Worm (Caenorhabditis elegans) whole organism, L1 larva: ENCODE measurements around the gene Y43F8C.6.

Experiments
- Y116A8C.19 ChIP-seq: sonication (generic microtip); optimal IDR thresholded peaks from 2 replicates; lab custom pipeline; 2016; ENCODE audit warnings: missing compliant biosample characterization, missing genetic modification characterization, borderline replicate concordance
- aha-1 ChIP-seq: fragments of 150-350 bp; optimal IDR thresholded peaks from 2 replicates; lab custom pipeline; 2014; ENCODE audit warnings: missing biosample characterization, missing genetic modification characterization
- blmp-1 ChIP-seq: fragments of 150-350 bp; optimal IDR thresholded peaks from 2 replicates; lab custom pipeline; 2014; ENCODE audit warnings: missing biosample characterization, missing genetic modification characterization
- ceh-63 ChIP-seq: fragments of 200-800 bp; sonication (Bioruptor generic); optimal IDR thresholded peaks from 2 replicates; lab custom pipeline; 2018; ENCODE audit warnings: mild to moderate bottlenecking, missing genetic modification characterization, missing compliant biosample characterization
- ces-1 ChIP-seq: fragments of 150-350 bp; optimal IDR thresholded peaks from 2 replicates; lab custom pipeline; 2014; ENCODE audit warnings: missing biosample characterization, missing genetic modification reagents, missing genetic modification characterization
- dsc-1 ChIP-seq: sonication (generic microtip); optimal IDR thresholded peaks from 2 replicates; lab custom pipeline; 2016; ENCODE audit warnings: mild to moderate bottlenecking, missing genetic modification characterization, missing compliant biosample characterization
- efl-1 ChIP-seq, 4 experiments: fragments of 150-350 bp; optimal IDR thresholded peaks in 3 of 4; peaks in 1 of 4; 1 replicate in 1 of 4; 2 replicates in 3 of 4; lab custom pipeline; 2014; ENCODE audit warnings: missing biosample characterization in 2 of 4, missing genetic modification characterization in 2 of 4, missing genetic modification reagents in 2 of 4
- efl-3 ChIP-seq: fragments of 200-800 bp; sonication (Bioruptor generic); optimal IDR thresholded peaks from 2 replicates; lab custom pipeline; 2018; ENCODE audit warnings: mild to moderate bottlenecking, missing genetic modification characterization, missing compliant biosample characterization
- elt-2 ChIP-seq: sonication (generic microtip); optimal IDR thresholded peaks from 2 replicates; lab custom pipeline; 2016; ENCODE audit warnings: missing genetic modification characterization, mild to moderate bottlenecking, inconsistent platforms, missing compliant biosample characterization, missing genetic modification reagents
- elt-3 ChIP-seq, 6 experiments: fragments of 150-350 bp in 1 of 6; sonication (generic microtip); optimal IDR thresholded peaks; 2 replicates each; lab custom pipeline; 2017 to 2018; ENCODE audit warnings: missing biosample characterization in 6 of 6, missing genetic modification characterization in 6 of 6, inconsistent platforms in 1 of 6
- fkh-10 ChIP-seq: sonication (generic microtip); optimal IDR thresholded peaks from 2 replicates; lab custom pipeline; 2017; ENCODE audit warnings: missing biosample characterization, missing genetic modification reagents, missing genetic modification characterization
- fkh-4 ChIP-seq: sonication (generic microtip); optimal IDR thresholded peaks from 2 replicates; lab custom pipeline; 2016; ENCODE audit warnings: missing compliant biosample characterization, missing genetic modification characterization, borderline replicate concordance
- fkh-8 ChIP-seq: sonication (generic microtip); optimal IDR thresholded peaks from 2 replicates; lab custom pipeline; 2016; ENCODE audit warnings: mild to moderate bottlenecking, missing genetic modification characterization, missing compliant biosample characterization
- grh-1 ChIP-seq: fragments of 200-800 bp; sonication (Bioruptor generic); IDR thresholded peaks from 2 replicates; pipeline ENCODE4 v1.3.6; 2022; ENCODE audit warnings: missing genetic modification reagents, missing genetic modification characterization, missing compliant biosample characterization
- hlh-17 ChIP-seq: fragments of 200-800 bp; sonication (Bioruptor generic); optimal IDR thresholded peaks from 2 replicates; lab custom pipeline; 2018; ENCODE audit warnings: missing genetic modification characterization, mild to moderate bottlenecking, missing compliant biosample characterization, moderate library complexity, borderline replicate concordance
- hlh-4 ChIP-seq: sonication (generic microtip); optimal IDR thresholded peaks from 2 replicates; lab custom pipeline; 2016; ENCODE audit warnings: mild to moderate bottlenecking, missing genetic modification characterization, missing compliant biosample characterization
- hpl-2 ChIP-seq: fragments of 150-350 bp; optimal IDR thresholded peaks from 2 replicates; lab custom pipeline; 2014; ENCODE audit warnings: missing biosample characterization, missing genetic modification reagents, missing genetic modification characterization
- isw-1 ChIP-seq: fragments of 200-800 bp; sonication (Bioruptor generic); IDR thresholded peaks from 2 replicates; pipeline ENCODE4 v1.3.6; 2022; ENCODE audit warnings: missing genetic modification characterization, missing compliant biosample characterization
- jun-1 ChIP-seq: fragments of 150-350 bp; optimal IDR thresholded peaks from 2 replicates; lab custom pipeline; 2014; ENCODE audit warnings: missing biosample characterization, missing genetic modification reagents, missing genetic modification characterization
- lin-13 ChIP-seq: fragments of 150-350 bp; optimal IDR thresholded peaks from 2 replicates; lab custom pipeline; 2014; ENCODE audit warnings: missing biosample characterization, missing genetic modification reagents, missing genetic modification characterization
- lin-14 ChIP-seq: fragments of 200-800 bp; sonication (Bioruptor generic); optimal IDR thresholded peaks from 2 replicates; lab custom pipeline; 2018; ENCODE audit warnings: mild to moderate bottlenecking, missing genetic modification characterization, moderate library complexity, missing compliant biosample characterization
- lin-15B ChIP-seq: fragments of 150-350 bp; sonication (generic microtip); optimal IDR thresholded peaks from 3 replicates; lab custom pipeline; 2014; ENCODE audit warnings: missing biosample characterization, missing genetic modification characterization
- lir-3 ChIP-seq: sonication (generic microtip); optimal IDR thresholded peaks from 2 replicates; lab custom pipeline; 2016; ENCODE audit warnings: mild to moderate bottlenecking, missing genetic modification characterization, moderate library complexity, missing compliant biosample characterization; ENCODE audit not compliant: poor library complexity
- mab-9 ChIP-seq: fragments of 200-800 bp; sonication (Bioruptor generic); IDR thresholded peaks from 2 replicates; pipeline ENCODE4 v1.3.6; 2022; ENCODE audit warnings: missing genetic modification reagents, missing genetic modification characterization, missing compliant biosample characterization
- mdl-1 ChIP-seq, 2 experiments: fragments of 150-350 bp; optimal IDR thresholded peaks; 2 replicates each; lab custom pipeline; 2014 to 2017; ENCODE audit warnings: missing biosample characterization in 2 of 2, missing genetic modification characterization in 2 of 2, inconsistent platforms in 1 of 2
- mef-2 ChIP-seq: fragments of 150-350 bp; optimal IDR thresholded peaks from 2 replicates; lab custom pipeline; 2014; ENCODE audit warnings: missing biosample characterization, missing genetic modification characterization
- nhr-19 ChIP-seq: fragments of 200-800 bp; sonication (Bioruptor generic); conservative IDR thresholded peaks from 2 replicates; pipeline ENCODE4 v1.3.6; 2022; ENCODE audit warnings: missing genetic modification characterization, missing compliant biosample characterization
- nhr-20 ChIP-seq: sonication (generic microtip); optimal IDR thresholded peaks from 2 replicates; lab custom pipeline; 2016; ENCODE audit warnings: mild to moderate bottlenecking, missing genetic modification characterization, missing compliant biosample characterization
- nhr-237 ChIP-seq: fragments of 150-350 bp; optimal IDR thresholded peaks from 2 replicates; lab custom pipeline; 2014; ENCODE audit warnings: missing biosample characterization, missing genetic modification characterization
- nhr-71 ChIP-seq: sonication (generic microtip); optimal IDR thresholded peaks from 2 replicates; lab custom pipeline; 2016; ENCODE audit warnings: mild to moderate bottlenecking, missing genetic modification characterization, moderate library complexity, missing compliant biosample characterization
- nhr-85 ChIP-seq: sonication (generic microtip); peaks from one replicate; lab custom pipeline; 2016; ENCODE audit warnings: missing genetic modification characterization, inconsistent platforms, missing compliant biosample characterization
- nhr-90 ChIP-seq: sonication (generic microtip); optimal IDR thresholded peaks from 2 replicates; lab custom pipeline; 2016; ENCODE audit warnings: mild to moderate bottlenecking, missing genetic modification characterization, missing compliant biosample characterization; ENCODE audit not compliant: poor library complexity
- pag-3 ChIP-seq: sonication (generic microtip); optimal IDR thresholded peaks from 2 replicates; lab custom pipeline; 2017; ENCODE audit warnings: missing genetic modification characterization, mild to moderate bottlenecking, missing compliant biosample characterization, antibody characterized with exemption, borderline replicate concordance; ENCODE audit not compliant: insufficient read depth
- pax-3 ChIP-seq: fragments of 200-800 bp; sonication (Bioruptor generic); optimal IDR thresholded peaks from 2 replicates; lab custom pipeline; 2018; ENCODE audit warnings: mild to moderate bottlenecking, missing genetic modification characterization, moderate library complexity, missing compliant biosample characterization
- pqm-1 ChIP-seq: sonication (generic microtip); optimal IDR thresholded peaks from 3 replicates; lab custom pipeline; 2017; ENCODE audit warnings: missing biosample characterization, missing genetic modification characterization
- rnt-1 ChIP-seq: sonication (generic microtip); optimal IDR thresholded peaks from 2 replicates; lab custom pipeline; 2016; ENCODE audit warnings: mild to moderate bottlenecking, missing genetic modification characterization, moderate library complexity, missing compliant biosample characterization
- skn-1 ChIP-seq: fragments of 150-350 bp; optimal IDR thresholded peaks from 2 replicates; lab custom pipeline; 2014; ENCODE audit warnings: missing biosample characterization, missing genetic modification characterization
- sox-4 ChIP-seq: sonication (generic microtip); optimal IDR thresholded peaks from 2 replicates; lab custom pipeline; 2016; ENCODE audit warnings: missing genetic modification characterization, missing compliant biosample characterization
- sptf-1 ChIP-seq: fragments of 150-350 bp; optimal IDR thresholded peaks from 2 replicates; lab custom pipeline; 2014; ENCODE audit warnings: missing biosample characterization, missing genetic modification characterization
- unc-130 ChIP-seq: fragments of 150-350 bp; optimal IDR thresholded peaks from 2 replicates; lab custom pipeline; 2017; ENCODE audit warnings: missing biosample characterization, missing genetic modification characterization, inconsistent platforms
- unc-30 ChIP-seq: sonication (generic microtip); optimal IDR thresholded peaks from 2 replicates; lab custom pipeline; 2017; ENCODE audit warnings: missing biosample characterization, missing genetic modification characterization
- unc-62 ChIP-seq: fragments of 150-350 bp; optimal IDR thresholded peaks from 2 replicates; lab custom pipeline; 2014; ENCODE audit warnings: missing biosample characterization, missing genetic modification reagents, missing genetic modification characterization
- unc-98 ChIP-seq: fragments of 200-800 bp; sonication (Bioruptor generic); IDR thresholded peaks from 2 replicates; pipeline ENCODE4 v1.3.6; 2022; ENCODE audit warnings: missing genetic modification characterization, missing compliant biosample characterization
- xbp-1 ChIP-seq: sonication (generic microtip); optimal IDR thresholded peaks from 2 replicates; lab custom pipeline; 2016; ENCODE audit warnings: missing genetic modification characterization, missing compliant biosample characterization
- zip-4 ChIP-seq: fragments of 200-800 bp; sonication (Bioruptor generic); optimal IDR thresholded peaks from 2 replicates; lab custom pipeline; 2018; ENCODE audit warnings: mild to moderate bottlenecking, missing genetic modification characterization, moderate library complexity, missing compliant biosample characterization
- ztf-11 ChIP-seq, 2 experiments: sonication (generic microtip); optimal IDR thresholded peaks; 2 replicates each; lab custom pipeline; 2016 to 2017; ENCODE audit warnings: missing genetic modification characterization in 2 of 2, missing biosample characterization in 1 of 2, missing compliant biosample characterization in 1 of 2
- ztf-4 ChIP-seq: fragments of 150-350 bp; optimal IDR thresholded peaks from 2 replicates; lab custom pipeline; 2014; ENCODE audit warnings: missing biosample characterization, missing genetic modification characterization

Gene Y43F8C.6

DNA sequence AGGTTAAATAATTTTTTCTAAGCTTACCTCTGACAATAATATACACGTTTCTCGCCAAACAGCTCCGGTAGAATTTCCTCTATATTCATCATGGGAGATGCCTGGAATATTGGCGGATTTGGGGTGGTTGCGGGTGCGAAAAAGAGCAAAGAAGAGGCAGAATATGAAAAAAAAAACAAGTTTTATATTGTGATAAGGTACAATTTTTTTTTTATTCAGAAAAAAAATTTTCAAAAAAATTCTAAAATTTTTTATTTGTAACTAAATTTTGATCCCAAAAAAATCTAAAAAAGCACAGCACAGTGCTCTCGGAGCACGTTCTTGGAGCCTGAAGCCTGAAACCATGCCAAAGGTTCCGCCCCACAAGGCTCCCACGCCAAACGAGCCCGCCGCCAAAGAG is 14.4 kb upstream of the Y43F8C.6 start, which contains the start of gene dmd-3:
Gene dmd-3 (minus strand): TSS at position 101 of the 400 bp plus-strand sequence.
- TF ChIP-seq nhr-90 (tag; lab: Kevin White, UChicago) (no peak), mdl-1 (tag; optimal IDR thresholded peaks at IDR 0.05; lab: Kevin White, UChicago) (no peak), rnt-1 (no peak), efl-1 (optimal IDR thresholded peaks at IDR 0.05; lab: Kevin White, UChicago) (no peak), efl-1 (GFP tag; optimal IDR thresholded peaks at IDR 0.05 in 1 of 2; lab: Kevin White, UChicago) (no peak), nhr-20 (tag; lab: Kevin White, UChicago) (no peak), lir-3 (no peak), hlh-4 (tag; lab: Kevin White, UChicago) (no peak), lin-13 (GFP tag; lab: Kevin White, UChicago) (no peak), skn-1 (no peak), sox-4 (tag; lab: Kevin White, UChicago) (no peak), Y116A8C.19 (no peak), pax-3 (tag; lab: Kevin White, UChicago) (no peak), ces-1 (no peak)

ce11 chrV:19645572-19646155 is 5.0 kb upstream of the Y43F8C.6 start, which contains the start of gene Y43F8C.9:
Gene Y43F8C.9 (plus strand): TSS chrV:19646105.
- TF ChIP-seq efl-1 (optimal IDR thresholded peaks at IDR 0.05; lab: Kevin White, UChicago) (no peak), efl-1 (GFP tag; optimal IDR thresholded peaks at IDR 0.05 in 1 of 2; lab: Kevin White, UChicago) (peak in 1 of 2 experiments; percentile 25), ztf-4 (tag; lab: Kevin White, UChicago) (no peak), fkh-8 (tag; lab: Kevin White, UChicago) (no peak), ceh-63 (no peak), unc-62 (GFP tag; lab: Kevin White, UChicago) (no peak), sptf-1 (tag; lab: Kevin White, UChicago) (no peak)

- no peak for TF ChIP-seq pqm-1 (tag; lab: Kevin White, UChicago)
- TF ChIP-seq Y116A8C.19 = no peak
- no peak for TF ChIP-seq unc-30 (tag; lab: Kevin White, UChicago)
- no peak for TF ChIP-seq aha-1 (tag; lab: Kevin White, UChicago)
- TF ChIP-seq rnt-1 = no peak
- peak; percentile 6 for TF ChIP-seq nhr-90 (tag; lab: Kevin White, UChicago)
- TF ChIP-seq nhr-85 (tag; lab: Kevin White, UChicago) = peak; percentile 29
- peak; percentile 51 for TF ChIP-seq isw-1 (GFP tag; lab: Robert Waterston, UW)
- no peak for TF ChIP-seq lin-14 (GFP tag; lab: Kevin White, UChicago)
- TF ChIP-seq efl-3 (GFP tag; lab: Kevin White, UChicago) = no peak
- no peak for TF ChIP-seq unc-98
- peak; percentile 25 for TF ChIP-seq fkh-10 (GFP tag; lab: Kevin White, UChicago)
- TF ChIP-seq blmp-1 (tag; lab: Kevin White, UChicago) = peak; percentile 33
- TF ChIP-seq zip-4 (GFP tag; lab: Kevin White, UChicago) = no peak
- no peak for TF ChIP-seq hlh-17 (GFP tag; lab: Kevin White, UChicago)
- no peak for TF ChIP-seq nhr-71 (tag; lab: Kevin White, UChicago)
- TF ChIP-seq elt-2 = no peak
- TF ChIP-seq ces-1 = no peak
- peak; percentile 43 for TF ChIP-seq xbp-1 (tag; lab: Kevin White, UChicago)
- TF ChIP-seq elt-3 (tag; optimal IDR thresholded peaks at IDR 0.05; lab: Kevin White, UChicago) = no peak
- peak; percentile 50 for TF ChIP-seq nhr-19
- peak; percentile 58 for TF ChIP-seq dsc-1 (tag; lab: Kevin White, UChicago)
- no peak for TF ChIP-seq grh-1 (GFP tag; lab: Robert Waterston, UW)
- peak; percentile 17 for TF ChIP-seq unc-130 (tag; lab: Kevin White, UChicago)
- no peak for TF ChIP-seq hpl-2
- TF ChIP-seq ztf-11 (tag; optimal IDR thresholded peaks at IDR 0.05; lab: Kevin White, UChicago) = no peak
- TF ChIP-seq fkh-4 (tag; lab: Kevin White, UChicago) = no peak
- no peak for TF ChIP-seq pag-3 (tag; lab: Kevin White, UChicago)
- no peak for TF ChIP-seq lin-15B (tag; lab: Kevin White, UChicago)
- no peak for TF ChIP-seq mef-2
- TF ChIP-seq mab-9 (GFP tag; lab: Robert Waterston, UW) = no peak
- TF ChIP-seq nhr-237 (tag; lab: Kevin White, UChicago) = no peak
- no peak for TF ChIP-seq jun-1 (tag; lab: Kevin White, UChicago)
- TF ChIP-seq fkh-8 (tag; lab: Kevin White, UChicago) = peak; percentile 10
Measured at ce11 chrV:19643903-19644302, 3.2 kb upstream of the Y43F8C.6 start, which contains the start of the genes Y43F8C.7 and mrps-28. Gene Y43F8C.7 (minus strand): TSS chrV:19644030. Gene mrps-28 (plus strand): TSS chrV:19644239.
